Worm (Caenorhabditis elegans): Measurements from ENCODE around the gene gpch-1.

The gpch-1 gene

DNA sequence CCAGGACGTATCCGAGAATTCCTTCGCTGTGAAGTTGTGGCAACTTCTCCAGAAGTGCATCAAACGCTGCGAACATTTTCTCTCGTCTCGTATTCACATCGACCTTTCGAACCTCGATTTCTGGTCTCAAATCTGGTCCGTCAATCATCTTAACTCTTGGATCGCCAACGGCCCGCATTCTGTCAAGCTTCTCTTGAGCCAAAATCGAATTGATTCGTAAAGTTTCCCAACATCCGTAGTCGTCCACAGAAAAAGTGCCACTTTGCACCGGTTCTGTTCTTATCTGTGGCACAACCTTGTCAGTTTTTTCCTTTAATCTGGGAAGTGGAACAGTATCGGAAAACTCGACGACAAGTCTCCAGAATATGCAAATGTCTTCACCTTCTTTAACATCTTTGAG is 26.9 kb downstream of the gpch-1 start:
- TF ChIP-seq pes-1 (GFP tag; IDR thresholded peaks at IDR 0.05) (no peak), hnd-1 (tag; optimal IDR thresholded peaks at IDR 0.05) (no peak), hmg-4 (GFP tag; optimal IDR thresholded peaks at IDR 0.05) (no peak), ama-1 (optimal IDR thresholded peaks at IDR 0.05) (no peak), sea-1 (GFP tag; conservative IDR thresholded peaks at IDR 0.05) (no peak), flt-1 (GFP tag; IDR thresholded peaks at IDR 0.05) (no peak), B0310.2 (tag; optimal IDR thresholded peaks at IDR 0.05) (no peak), ceh-13 (GFP tag; optimal IDR thresholded peaks at IDR 0.05) (no peak), ceh-36 (tag; optimal IDR thresholded peaks at IDR 0.05) (no peak), scrt-1 (GFP tag; IDR thresholded peaks at IDR 0.05) (no peak), F13C5.2 (tag; optimal IDR thresholded peaks at IDR 0.05) (no peak), tra-4 (tag; optimal IDR thresholded peaks at IDR 0.05) (no peak), ets-7 (tag; optimal IDR thresholded peaks at IDR 0.05) (no peak), hmbx-1 (tag; optimal IDR thresholded peaks at IDR 0.05) (no peak), aly-1 (tag; optimal IDR thresholded peaks at IDR 0.05) (no peak), tbx-11 (GFP tag; IDR thresholded peaks at IDR 0.05) (no peak), tbx-37 (GFP tag; conservative IDR thresholded peaks at IDR 0.05) (no peak)

DNA sequence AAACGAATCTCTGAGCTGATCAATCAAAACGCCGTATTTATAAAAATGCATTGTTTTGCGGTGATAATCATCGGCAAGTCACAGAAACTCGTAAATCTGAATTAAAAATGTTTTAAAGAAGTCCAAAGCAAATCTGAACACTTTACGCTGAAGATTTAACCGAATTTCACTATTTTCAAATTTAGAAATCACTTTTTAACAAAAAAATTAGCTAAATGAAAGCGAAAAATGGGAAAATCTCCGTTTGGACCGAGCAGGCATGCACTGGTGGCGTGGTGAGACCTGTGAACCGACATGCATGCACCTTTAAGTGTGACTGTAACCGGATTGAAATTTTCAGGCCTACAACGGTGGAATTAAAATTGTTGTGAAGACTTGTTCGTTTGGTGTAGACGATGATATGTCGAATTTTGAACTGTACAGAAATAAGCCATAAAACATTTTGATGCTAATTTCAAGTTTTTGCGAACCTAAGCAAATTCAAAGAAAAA is 31.2 kb downstream of the gpch-1 start, which contains the start of gene C28A5.2:
Gene C28A5.2 (minus strand): TSS at position 51 of the 491 bp plus-strand sequence.
- TF ChIP-seq F13C5.2 (tag; optimal IDR thresholded peaks at IDR 0.05): no peak
- TF ChIP-seq aly-1 (tag; optimal IDR thresholded peaks at IDR 0.05): no peak
- no peak for TF ChIP-seq flt-1 (GFP tag; IDR thresholded peaks at IDR 0.05)
- TF ChIP-seq scrt-1 (GFP tag; IDR thresholded peaks at IDR 0.05): no peak
- no peak for TF ChIP-seq B0310.2 (tag; optimal IDR thresholded peaks at IDR 0.05)
- TF ChIP-seq ceh-36 (tag; optimal IDR thresholded peaks at IDR 0.05): no peak
- no peak for TF ChIP-seq tbx-11 (GFP tag; IDR thresholded peaks at IDR 0.05)
- no peak for TF ChIP-seq tra-4 (tag; optimal IDR thresholded peaks at IDR 0.05)
- TF ChIP-seq pes-1 (GFP tag; IDR thresholded peaks at IDR 0.05): no peak
- TF ChIP-seq hmbx-1 (tag; optimal IDR thresholded peaks at IDR 0.05): no peak
- TF ChIP-seq tbx-37 (GFP tag; conservative IDR thresholded peaks at IDR 0.05): no peak
- TF ChIP-seq ceh-13 (GFP tag; optimal IDR thresholded peaks at IDR 0.05): no peak
- no peak for TF ChIP-seq sea-1 (GFP tag; conservative IDR thresholded peaks at IDR 0.05)
- TF ChIP-seq hmg-4 (GFP tag; optimal IDR thresholded peaks at IDR 0.05): no peak

DNA sequence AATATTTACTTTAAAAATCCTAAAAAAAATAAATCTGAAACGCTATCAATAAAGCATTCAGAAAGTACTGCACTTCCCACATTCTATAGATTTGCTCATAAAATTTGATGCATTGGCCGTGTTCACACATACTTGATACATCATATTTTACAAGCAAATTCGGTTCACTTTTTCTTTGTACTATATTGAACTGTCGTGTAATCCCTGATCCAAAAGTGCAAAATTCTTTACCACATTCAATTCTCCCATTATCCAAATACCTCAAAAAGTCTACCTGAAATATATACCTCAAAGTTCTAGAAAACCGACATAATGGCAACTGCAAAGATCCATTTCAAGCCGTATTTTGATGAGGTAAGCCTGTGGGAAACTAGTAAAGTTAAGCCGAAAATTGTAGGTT is 33.4 kb downstream of the gpch-1 start, which contains the start of gene nex-3:
Gene nex-3 (plus strand): TSS at position 301 of the 400 bp plus-strand sequence.
- no peak for TF ChIP-seq F13C5.2 (tag; optimal IDR thresholded peaks at IDR 0.05)
- TF ChIP-seq pes-1 (GFP tag; IDR thresholded peaks at IDR 0.05): no peak
- TF ChIP-seq flt-1 (GFP tag; IDR thresholded peaks at IDR 0.05): no peak

ce11 chrIII:4444492-4444891 is 36.1 kb downstream of the gpch-1 start:
- TF ChIP-seq tra-4 (tag; optimal IDR thresholded peaks at IDR 0.05): no peak
- TF ChIP-seq scrt-1 (GFP tag; IDR thresholded peaks at IDR 0.05): no peak
- no peak for TF ChIP-seq ama-1 (optimal IDR thresholded peaks at IDR 0.05)
- no peak for TF ChIP-seq flt-1 (GFP tag; IDR thresholded peaks at IDR 0.05)
- no peak for TF ChIP-seq aly-1 (tag; optimal IDR thresholded peaks at IDR 0.05)
- no peak for TF ChIP-seq pes-1 (GFP tag; IDR thresholded peaks at IDR 0.05)
- TF ChIP-seq hmg-4 (GFP tag; optimal IDR thresholded peaks at IDR 0.05): no peak
- no peak for TF ChIP-seq ets-7 (tag; optimal IDR thresholded peaks at IDR 0.05)
- no peak for TF ChIP-seq ceh-36 (tag; optimal IDR thresholded peaks at IDR 0.05)
- TF ChIP-seq F13C5.2 (tag; optimal IDR thresholded peaks at IDR 0.05): no peak
- TF ChIP-seq hnd-1 (tag; optimal IDR thresholded peaks at IDR 0.05): no peak
- no peak for TF ChIP-seq tbx-11 (GFP tag; IDR thresholded peaks at IDR 0.05)
- TF ChIP-seq B0310.2 (tag; optimal IDR thresholded peaks at IDR 0.05): no peak
- TF ChIP-seq sea-1 (GFP tag; conservative IDR thresholded peaks at IDR 0.05): no peak
- TF ChIP-seq tbx-37 (GFP tag; conservative IDR thresholded peaks at IDR 0.05): no peak
- no peak for TF ChIP-seq hmbx-1 (tag; optimal IDR thresholded peaks at IDR 0.05)
- no peak for TF ChIP-seq ceh-13 (GFP tag; optimal IDR thresholded peaks at IDR 0.05)

ce11 chrIII:4448029-4448428 is 39.7 kb downstream of the gpch-1 start:
- TF ChIP-seq flt-1 (GFP tag; IDR thresholded peaks at IDR 0.05) (no peak), tra-4 (tag; optimal IDR thresholded peaks at IDR 0.05) (no peak), ets-7 (tag; optimal IDR thresholded peaks at IDR 0.05) (no peak), ceh-13 (GFP tag; optimal IDR thresholded peaks at IDR 0.05) (no peak), sea-1 (GFP tag; conservative IDR thresholded peaks at IDR 0.05) (no peak), ama-1 (optimal IDR thresholded peaks at IDR 0.05) (no peak), tbx-11 (GFP tag; IDR thresholded peaks at IDR 0.05) (no peak)

- TF ChIP-seq hnd-1 (tag; optimal IDR thresholded peaks at IDR 0.05): no peak
- no peak for TF ChIP-seq ceh-36 (tag; optimal IDR thresholded peaks at IDR 0.05)
- TF ChIP-seq B0310.2 (tag; optimal IDR thresholded peaks at IDR 0.05): no peak
- TF ChIP-seq scrt-1 (GFP tag; IDR thresholded peaks at IDR 0.05): no peak
- no peak for TF ChIP-seq sea-1 (GFP tag; conservative IDR thresholded peaks at IDR 0.05)
- TF ChIP-seq hmg-4 (GFP tag; optimal IDR thresholded peaks at IDR 0.05): no peak
- no peak for TF ChIP-seq aly-1 (tag; optimal IDR thresholded peaks at IDR 0.05)
- TF ChIP-seq ceh-13 (GFP tag; optimal IDR thresholded peaks at IDR 0.05): no peak
- no peak for TF ChIP-seq pes-1 (GFP tag; IDR thresholded peaks at IDR 0.05)
These were observed 41.0 kb downstream of the gpch-1 start for ce11 chrIII:4449357-4449756.

- no peak for TF ChIP-seq hnd-1 (tag; optimal IDR thresholded peaks at IDR 0.05)
- TF ChIP-seq tra-4 (tag; optimal IDR thresholded peaks at IDR 0.05): no peak
- TF ChIP-seq sea-1 (GFP tag; conservative IDR thresholded peaks at IDR 0.05): no peak
- TF ChIP-seq tbx-37 (GFP tag; conservative IDR thresholded peaks at IDR 0.05): no peak
- TF ChIP-seq hmbx-1 (tag; optimal IDR thresholded peaks at IDR 0.05): no peak
- TF ChIP-seq hmg-4 (GFP tag; optimal IDR thresholded peaks at IDR 0.05): no peak
- no peak for TF ChIP-seq B0310.2 (tag; optimal IDR thresholded peaks at IDR 0.05)
- TF ChIP-seq ama-1 (optimal IDR thresholded peaks at IDR 0.05): no peak
- TF ChIP-seq scrt-1 (GFP tag; IDR thresholded peaks at IDR 0.05): no peak
- TF ChIP-seq flt-1 (GFP tag; IDR thresholded peaks at IDR 0.05): no peak
These were observed 41.7 kb downstream of the gpch-1 start, which contains the start of gene ceh-43 for ce11 chrIII:4449893-4450579. ceh-43 (minus strand) TSS chrIII:4449943.
